Fruit fly (Drosophila melanogaster) whole organism, embryonic: Measurements from ENCODE around the gene RpL35.

Source experiments
- Antp ChIP-seq: fragments of 200-800 bp; sonication (Bioruptor generic); optimal IDR thresholded peaks from 3 replicates; lab custom pipeline; 2016; ENCODE audit warnings: missing biosample characterization, missing genetic modification characterization
- Asciz ChIP-seq: fragments of 200-800 bp; sonication (Bioruptor generic); optimal IDR thresholded peaks from 2 replicates; lab custom pipeline; 2017; ENCODE audit warnings: missing biosample characterization, mild to moderate bottlenecking, missing genetic modification characterization, missing genetic modification reagents
- CG10431 ChIP-seq: fragments of 200-800 bp; sonication (Bioruptor generic); optimal IDR thresholded peaks from 3 replicates; lab custom pipeline; 2018; ENCODE audit warnings: missing biosample characterization, mild to moderate bottlenecking, missing genetic modification characterization
- CG10543 ChIP-seq: fragments of 200-800 bp; sonication (Bioruptor generic); optimal IDR thresholded peaks from 3 replicates; lab custom pipeline; 2017; ENCODE audit warnings: missing biosample characterization, mild to moderate bottlenecking, missing genetic modification characterization, moderate library complexity
- CG10979 ChIP-seq: fragments of 200-800 bp; sonication (Bioruptor generic); optimal IDR thresholded peaks from 2 replicates; lab custom pipeline; 2018; ENCODE audit warnings: missing biosample characterization, mild to moderate bottlenecking, missing genetic modification characterization, moderate library complexity
- CG11560 ChIP-seq: fragments of 200-800 bp; sonication (Bioruptor generic); IDR thresholded peaks from 3 replicates; pipeline ENCODE4 v1.3.6; 2022; ENCODE audit warnings: missing biosample characterization, missing genetic modification characterization
- CG12942 ChIP-seq: fragments of 200-800 bp; sonication (Bioruptor generic); optimal IDR thresholded peaks from 3 replicates; lab custom pipeline; 2016; ENCODE audit warnings: missing biosample characterization, missing genetic modification characterization
- CG15696 ChIP-seq: fragments of 200-800 bp; sonication (Bioruptor generic); optimal IDR thresholded peaks from 2 replicates; lab custom pipeline; 2019; ENCODE audit warnings: missing biosample characterization, mild to moderate bottlenecking, missing genetic modification characterization, moderate library complexity
- CG17328 ChIP-seq: fragments of 200-800 bp; sonication (Bioruptor generic); IDR thresholded peaks from 2 replicates; pipeline ENCODE4 v1.3.6; 2022; ENCODE audit warnings: missing biosample characterization, missing genetic modification characterization
- CG17361 ChIP-seq: fragments of 200-800 bp; sonication (Bioruptor generic); IDR thresholded peaks from 3 replicates; pipeline ENCODE4 v1.3.6; 2022; ENCODE audit warnings: missing biosample characterization, missing genetic modification characterization
- CG2116 ChIP-seq: fragments of 200-800 bp; sonication (Bioruptor generic); optimal IDR thresholded peaks from 3 replicates; lab custom pipeline; 2018; ENCODE audit warnings: missing biosample characterization, mild to moderate bottlenecking, missing genetic modification characterization
- CG2678 ChIP-seq: fragments of 200-800 bp; sonication (Bioruptor generic); optimal IDR thresholded peaks from 3 replicates; lab custom pipeline; 2019; ENCODE audit warnings: missing biosample characterization, mild to moderate bottlenecking, missing genetic modification characterization, moderate library complexity
- CG2712 ChIP-seq: fragments of 200-800 bp; optimal IDR thresholded peaks from 3 replicates; lab custom pipeline; 2019; ENCODE audit warnings: missing biosample characterization, mild to moderate bottlenecking, missing genetic modification characterization, moderate library complexity
- CG30431 ChIP-seq: fragments of 200-800 bp; sonication (Bioruptor generic); optimal IDR thresholded peaks from 2 replicates; lab custom pipeline; 2017; ENCODE audit warnings: missing biosample characterization, missing genetic modification characterization
- CG32532 ChIP-seq: fragments of 200-800 bp; sonication (Bioruptor generic); IDR thresholded peaks from 2 replicates; pipeline ENCODE4 v1.3.6; 2022; ENCODE audit warnings: missing biosample characterization, missing genetic modification characterization
- CG3726 ChIP-seq: fragments of 200-800 bp; sonication (Bioruptor generic); IDR thresholded peaks from 3 replicates; pipeline ENCODE4, ENCODE4 v1.3.6; 2022; ENCODE audit warnings: missing biosample characterization, missing genetic modification characterization
- CG4328 ChIP-seq: fragments of 200-800 bp; sonication (Bioruptor generic); optimal IDR thresholded peaks from 3 replicates; lab custom pipeline; 2017; ENCODE audit warnings: missing biosample characterization, missing genetic modification reagents, missing genetic modification characterization
- CG4360 ChIP-seq: fragments of 200-800 bp; sonication (Bioruptor generic); IDR thresholded peaks from 2 replicates; pipeline ENCODE4 v1.3.6; 2022; ENCODE audit warnings: missing biosample characterization, missing genetic modification characterization
- Dek ChIP-seq: fragments of 200-800 bp; sonication (Bioruptor generic); optimal IDR thresholded peaks from 3 replicates; lab custom pipeline; 2019; ENCODE audit warnings: missing biosample characterization, mild to moderate bottlenecking, missing genetic modification characterization, moderate library complexity
- Fer1 ChIP-seq: fragments of 200-800 bp; sonication (Bioruptor generic); optimal IDR thresholded peaks from 2 replicates; lab custom pipeline; 2017; ENCODE audit warnings: missing biosample characterization, mild to moderate bottlenecking, missing genetic modification characterization
- Gug ChIP-seq: fragments of 200-800 bp; sonication (Bioruptor generic); IDR thresholded peaks from 4 replicates; pipeline ENCODE4 v1.3.6; 2022; ENCODE audit warnings: missing biosample characterization, missing genetic modification characterization
- H2.0 ChIP-seq: fragments of 200-800 bp; sonication (Bioruptor generic); IDR thresholded peaks from 2 replicates; pipeline ENCODE4 v1.3.6; 2022; ENCODE audit warnings: missing biosample characterization, missing genetic modification characterization
- HHEX ChIP-seq: fragments of 200-800 bp; sonication (Bioruptor generic); optimal IDR thresholded peaks from 3 replicates; lab custom pipeline; 2017; ENCODE audit warnings: missing biosample characterization, mild to moderate bottlenecking, missing genetic modification characterization, missing genetic modification reagents
- HLH4C ChIP-seq: fragments of 200-800 bp; sonication (Bioruptor generic); IDR thresholded peaks from 3 replicates; pipeline ENCODE4 v1.3.6; 2022; ENCODE audit warnings: missing biosample characterization, missing genetic modification characterization; ENCODE audit not compliant: partially characterized antibody
- HmgD ChIP-seq: fragments of 200-800 bp; sonication (Bioruptor generic); optimal IDR thresholded peaks from 3 replicates; lab custom pipeline; 2016; ENCODE audit warnings: missing biosample characterization, missing genetic modification characterization
- Hr51 ChIP-seq, 2 experiments: fragments of 200-800 bp; sonication (Bioruptor generic); optimal IDR thresholded peaks; 2 replicates in 1 of 2; 3 replicates in 1 of 2; lab custom pipeline; 2016 to 2018; ENCODE audit warnings: missing biosample characterization in 2 of 2, missing genetic modification characterization in 2 of 2, mild to moderate bottlenecking in 1 of 2, moderate library complexity in 1 of 2
- Hsf ChIP-seq: fragments of 200-800 bp; sonication (Bioruptor generic); optimal IDR thresholded peaks from 3 replicates; lab custom pipeline; 2016; ENCODE audit warnings: missing biosample characterization, missing genetic modification characterization
- Med ChIP-seq: fragments of 200-800 bp; sonication (Bioruptor generic); peaks from one replicate; lab custom pipeline; 2016; ENCODE audit warnings: missing biosample characterization, missing genetic modification characterization, mild to moderate bottlenecking, inconsistent platforms, moderate library complexity
- Opbp ChIP-seq: fragments of 200-800 bp; sonication (Bioruptor generic); IDR thresholded peaks from 3 replicates; pipeline ENCODE4 v1.3.6; 2022; ENCODE audit warnings: missing biosample characterization, missing genetic modification characterization; ENCODE audit not compliant: partially characterized antibody
- PHDP ChIP-seq: fragments of 200-800 bp; sonication (Bioruptor generic); optimal IDR thresholded peaks from 3 replicates; lab custom pipeline; 2018; ENCODE audit warnings: missing biosample characterization, mild to moderate bottlenecking, missing genetic modification characterization, moderate library complexity
- Poxn ChIP-seq: fragments of 200-800 bp; sonication (Bioruptor generic); IDR thresholded peaks from 2 replicates; pipeline ENCODE4 v1.3.6; 2022; ENCODE audit warnings: missing biosample characterization, missing genetic modification characterization
- TFAM ChIP-seq: fragments of 200-800 bp; sonication (Bioruptor generic); optimal IDR thresholded peaks from 2 replicates; lab custom pipeline; 2017; ENCODE audit warnings: missing biosample characterization, missing genetic modification characterization, inconsistent platforms
- ase ChIP-seq: fragments of 200-800 bp; sonication (Bioruptor generic); IDR thresholded peaks from 3 replicates; pipeline ENCODE4 v1.3.6; 2022; ENCODE audit warnings: missing biosample characterization, missing genetic modification characterization
- bigmax ChIP-seq: fragments of 200-800 bp; sonication (Bioruptor generic); optimal IDR thresholded peaks from 2 replicates; lab custom pipeline; 2018; ENCODE audit warnings: missing biosample characterization, mild to moderate bottlenecking, missing genetic modification characterization
- ci ChIP-seq: fragments of 200-800 bp; sonication (Bioruptor generic); IDR thresholded peaks from 3 replicates; pipeline ENCODE4 v1.3.6; 2022; ENCODE audit warnings: missing biosample characterization, missing genetic modification characterization
- crp ChIP-seq, 2 experiments: fragments of 200-800 bp; sonication (Bioruptor generic); optimal IDR thresholded peaks; 2 replicates in 1 of 2; 3 replicates in 1 of 2; lab custom pipeline; 2017; ENCODE audit warnings: missing biosample characterization in 2 of 2, missing genetic modification characterization in 2 of 2, mild to moderate bottlenecking in 1 of 2, moderate library complexity in 1 of 2
- da ChIP-seq: fragments of 200-800 bp; sonication (Bioruptor generic); optimal IDR thresholded peaks from 2 replicates; lab custom pipeline; 2016; ENCODE audit warnings: missing biosample characterization, missing genetic modification characterization
- gce ChIP-seq: fragments of 200-800 bp; sonication (Bioruptor generic); IDR thresholded peaks from 3 replicates; pipeline ENCODE4 v1.3.6; 2022; ENCODE audit warnings: missing biosample characterization, missing genetic modification characterization
- gcm2 ChIP-seq: fragments of 200-800 bp; sonication (Bioruptor generic); optimal IDR thresholded peaks from 2 replicates; lab custom pipeline; 2016; ENCODE audit warnings: missing biosample characterization, missing genetic modification characterization
- gsb ChIP-seq: fragments of 200-800 bp; sonication (Bioruptor generic); IDR thresholded peaks from 2 replicates; pipeline ENCODE4 v1.3.6; 2022; ENCODE audit warnings: missing biosample characterization, missing genetic modification characterization
- kah ChIP-seq: fragments of 200-800 bp; sonication (Bioruptor generic); optimal IDR thresholded peaks from 2 replicates; lab custom pipeline; 2018; ENCODE audit warnings: missing biosample characterization, mild to moderate bottlenecking, missing genetic modification characterization
- luna ChIP-seq: fragments of 200-800 bp; sonication (Bioruptor generic); optimal IDR thresholded peaks from 2 replicates; lab custom pipeline; 2016; ENCODE audit warnings: missing biosample characterization, missing genetic modification characterization
- maf-S ChIP-seq: fragments of 200-800 bp; sonication (Bioruptor generic); optimal IDR thresholded peaks from 2 replicates; lab custom pipeline; 2016; ENCODE audit warnings: missing biosample characterization, missing genetic modification characterization
- mam ChIP-seq: fragments of 200-800 bp; sonication (Bioruptor generic); optimal IDR thresholded peaks from 3 replicates; lab custom pipeline; 2016; ENCODE audit warnings: missing biosample characterization, missing genetic modification characterization
- nerfin-2 ChIP-seq: fragments of 200-800 bp; sonication (Bioruptor generic); IDR thresholded peaks from 2 replicates; pipeline ENCODE4 v1.3.6; 2022; ENCODE audit warnings: missing biosample characterization, missing genetic modification characterization; ENCODE audit not compliant: partially characterized antibody
- slou ChIP-seq: fragments of 200-800 bp; sonication (Bioruptor generic); optimal IDR thresholded peaks from 3 replicates; lab custom pipeline; 2016; ENCODE audit warnings: missing biosample characterization, missing genetic modification characterization
- ssp ChIP-seq: fragments of 200-800 bp; sonication (Bioruptor generic); IDR thresholded peaks from 2 replicates; pipeline ENCODE4 v1.3.6; 2022; ENCODE audit warnings: missing biosample characterization, missing genetic modification characterization
- stwl ChIP-seq: fragments of 200-800 bp; sonication (Bioruptor generic); optimal IDR thresholded peaks from 3 replicates; lab custom pipeline; 2018; ENCODE audit warnings: missing biosample characterization, mild to moderate bottlenecking, missing genetic modification characterization, moderate library complexity
- vvl ChIP-seq: fragments of 200-800 bp; sonication (Bioruptor generic); IDR thresholded peaks from 2 replicates; pipeline ENCODE4 v1.3.6; 2022; ENCODE audit warnings: missing biosample characterization, missing genetic modification characterization

RpL35 gene

dm6 chrX:5677400-5678177, 5.4 kb downstream of the RpL35 start (continued):
- TF ChIP-seq Gug (GFP tag; lab: Robert Waterston, UW) (0 out of 4 replicates have a peak, but pooled peaks have one; percentile 7), Med (GFP tag; lab: Kevin White, UChicago) (peak; percentile 98), CG30431 (GFP tag; lab: Kevin White, UChicago) (peak; percentile 61), CG10543 (peak; percentile 98), CG10979 (peak; percentile 73), vvl (peak; percentile 83), Hsf (GFP tag; lab: Kevin White, UChicago) (peak; percentile 78), Poxn (no peak; the same call in 1 of the 2 replicates), CG17328 (GFP tag; lab: Robert Waterston, UW) (peak; percentile 90), gcm2 (GFP tag; lab: Kevin White, UChicago) (peak; percentile 74), maf-S (GFP tag; lab: Kevin White, UChicago) (peak; percentile 90), Fer1 (GFP tag; lab: Kevin White, UChicago) (peak; percentile 96), CG17361 (GFP tag; lab: Robert Waterston, UW) (peak; percentile 90), HmgD (GFP tag; lab: Kevin White, UChicago) (peak; percentile 62), PHDP (tag; lab: Kevin White, UChicago) (peak; percentile 94), kah (peak; percentile 81), CG10431 (GFP tag; lab: Kevin White, UChicago) (peak; percentile 96), CG15696 (peak; percentile 98), ase (GFP tag; lab: Robert Waterston, UW) (peak; percentile 71; the same call in 2 of the 3 replicates), CG32532 (GFP tag; lab: Robert Waterston, UW) (peak; percentile 31; the same call in 1 of the 2 replicates), CG2712 (tag; lab: Kevin White, UChicago) (peak; percentile 80), Opbp (GFP tag; lab: Robert Waterston, UW) (no peak), slou (GFP tag; lab: Kevin White, UChicago) (peak; percentile 72), CG11560 (tag; lab: Robert Waterston, UW) (no peak), Hr51 (GFP tag; optimal IDR thresholded peaks at IDR 0.05; lab: Kevin White, UChicago) (peak; percentile 72 to 89), luna (GFP tag; lab: Kevin White, UChicago) (peak; percentile 32), gce (GFP tag; lab: Robert Waterston, UW) (peak; percentile 95; the same call in 2 of the 3 replicates), TFAM (GFP tag; lab: Kevin White, UChicago) (peak; percentile 84), HHEX (GFP tag; lab: Kevin White, UChicago) (peak; percentile 96), bigmax (GFP tag; lab: Kevin White, UChicago) (peak; percentile 73), ssp (GFP tag; lab: Robert Waterston, UW) (peak; percentile 48), da (GFP tag; lab: Kevin White, UChicago) (peak; percentile 87), mam (peak; percentile 65), stwl (tag; lab: Kevin White, UChicago) (peak; percentile 49), CG12942 (peak; percentile 81), nerfin-2 (GFP tag; lab: Robert Waterston, UW) (no peak), HLH4C (GFP tag; lab: Robert Waterston, UW) (no peak), Asciz (GFP tag; lab: Kevin White, UChicago) (peak; percentile 99), ci (GFP tag; lab: Robert Waterston, UW) (peak; percentile 97), Antp (GFP tag; lab: Kevin White, UChicago) (peak; percentile 71), gsb (peak; percentile 87), CG3726 (peak; percentile 85), H2.0 (GFP tag; lab: Robert Waterston, UW) (peak; percentile 67), CG4360 (GFP tag; lab: Robert Waterston, UW) (peak; percentile 89), crp (GFP tag; optimal IDR thresholded peaks at IDR 0.05; lab: Kevin White, UChicago) (peak in 1 of 2 experiments; percentile 55), CG4328 (peak; percentile 98), CG2116 (peak; percentile 82), Dek (tag; lab: Kevin White, UChicago) (peak; percentile 92), CG2678 (tag; lab: Kevin White, UChicago) (peak; percentile 96)
